Fruit fly (Drosophila melanogaster) whole organism, embryonic: ENCODE data around the gene Lcp65Aa.

ENCODE experiments used
- Ada2b ChIP-seq: fragments of 200-800 bp; sonication (Bioruptor generic); IDR thresholded peaks from 2 replicates; pipeline ENCODE4 v1.3.6; 2022; ENCODE audit warnings: missing biosample characterization, missing genetic modification characterization
- Antp ChIP-seq: fragments of 200-800 bp; sonication (Bioruptor generic); optimal IDR thresholded peaks from 3 replicates; lab custom pipeline; 2016; ENCODE audit warnings: missing biosample characterization, missing genetic modification characterization
- CG10147 ChIP-seq: fragments of 200-800 bp; sonication (Bioruptor generic); optimal IDR thresholded peaks from 2 replicates; lab custom pipeline; 2019; ENCODE audit warnings: missing biosample characterization, mild to moderate bottlenecking, missing genetic modification characterization, moderate library complexity
- CG1024 ChIP-seq: fragments of 200-800 bp; sonication (Bioruptor generic); IDR thresholded peaks from 2 replicates; pipeline ENCODE4 v1.3.6; 2022; ENCODE audit warnings: missing biosample characterization, missing genetic modification characterization
- CG10274 ChIP-seq: fragments of 200-800 bp; sonication (Bioruptor generic); optimal IDR thresholded peaks from 3 replicates; lab custom pipeline; 2017; ENCODE audit warnings: missing biosample characterization, mild to moderate bottlenecking, missing genetic modification characterization
- CG10366 ChIP-seq: fragments of 200-800 bp; sonication (Bioruptor generic); IDR thresholded peaks from 2 replicates; pipeline ENCODE4 v1.3.6; 2022; ENCODE audit warnings: missing biosample characterization, missing genetic modification characterization
- CG11093 ChIP-seq: fragments of 200-800 bp; sonication (Bioruptor generic); IDR thresholded peaks from 3 replicates; pipeline ENCODE4 v1.3.6; 2022; ENCODE audit warnings: missing biosample characterization, missing genetic modification characterization
- CG12104 ChIP-seq: fragments of 200-800 bp; sonication (Bioruptor generic); optimal IDR thresholded peaks from 3 replicates; lab custom pipeline; 2016; ENCODE audit warnings: missing biosample characterization, missing genetic modification characterization
- CG12219 ChIP-seq: fragments of 200-800 bp; sonication (Bioruptor generic); optimal IDR thresholded peaks from 3 replicates; lab custom pipeline; 2018; ENCODE audit warnings: missing biosample characterization, mild to moderate bottlenecking, missing genetic modification characterization
- CG13123 ChIP-seq: fragments of 200-800 bp; sonication (Bioruptor generic); optimal IDR thresholded peaks from 2 replicates; lab custom pipeline; 2016; ENCODE audit warnings: missing biosample characterization, missing genetic modification characterization
- CG13775 ChIP-seq: fragments of 200-800 bp; sonication (Bioruptor generic); optimal IDR thresholded peaks from 3 replicates; lab custom pipeline; 2017; ENCODE audit warnings: missing biosample characterization, mild to moderate bottlenecking, missing genetic modification characterization
- CG15514 ChIP-seq: fragments of 200-800 bp; sonication (Bioruptor generic); optimal IDR thresholded peaks from 3 replicates; lab custom pipeline; 2017; ENCODE audit warnings: missing biosample characterization, missing genetic modification characterization, mild to moderate bottlenecking, moderate library complexity, missing genetic modification reagents
- CG15696 ChIP-seq: fragments of 200-800 bp; sonication (Bioruptor generic); optimal IDR thresholded peaks from 2 replicates; lab custom pipeline; 2019; ENCODE audit warnings: missing biosample characterization, mild to moderate bottlenecking, missing genetic modification characterization, moderate library complexity
- CG17568 ChIP-seq: fragments of 200-800 bp; sonication (Bioruptor generic); optimal IDR thresholded peaks from 2 replicates; lab custom pipeline; 2018; ENCODE audit warnings: missing biosample characterization, mild to moderate bottlenecking, missing genetic modification characterization, moderate library complexity
- CG1832 ChIP-seq: fragments of 200-800 bp; sonication (Bioruptor generic); optimal IDR thresholded peaks from 2 replicates; lab custom pipeline; 2017; ENCODE audit warnings: missing biosample characterization, mild to moderate bottlenecking, missing genetic modification characterization, inconsistent platforms
- CG2875 ChIP-seq: fragments of 200-800 bp; sonication (Bioruptor generic); optimal IDR thresholded peaks from 2 replicates; lab custom pipeline; 2017; ENCODE audit warnings: missing biosample characterization, mild to moderate bottlenecking, missing genetic modification characterization, missing genetic modification reagents
- CG3163 ChIP-seq: fragments of 200-800 bp; sonication (Bioruptor generic); optimal IDR thresholded peaks from 3 replicates; lab custom pipeline; 2016; ENCODE audit warnings: missing biosample characterization, missing genetic modification characterization
- CG34422 ChIP-seq: fragments of 200-800 bp; sonication (Bioruptor generic); IDR thresholded peaks from 3 replicates; pipeline ENCODE4 v1.3.6; 2022; ENCODE audit warnings: missing biosample characterization, missing genetic modification characterization
- CG4730 ChIP-seq: fragments of 200-800 bp; sonication (Bioruptor generic); IDR thresholded peaks from 2 replicates; pipeline ENCODE4 v1.3.6; 2022; ENCODE audit warnings: missing biosample characterization, missing genetic modification characterization
- CG4820 ChIP-seq: fragments of 200-800 bp; sonication (Bioruptor generic); optimal IDR thresholded peaks from 3 replicates; lab custom pipeline; 2016; ENCODE audit warnings: missing biosample characterization, missing genetic modification characterization
- CG4854 ChIP-seq: fragments of 200-800 bp; sonication (Bioruptor generic); optimal IDR thresholded peaks from 2 replicates; lab custom pipeline; 2016; ENCODE audit warnings: missing biosample characterization, missing genetic modification characterization, inconsistent platforms
- CG9609 ChIP-seq: fragments of 200-800 bp; sonication (Bioruptor generic); optimal IDR thresholded peaks from 3 replicates; lab custom pipeline; 2016; ENCODE audit warnings: missing biosample characterization, missing genetic modification characterization
- Dbx ChIP-seq: fragments of 200-800 bp; sonication (Bioruptor generic); IDR thresholded peaks from 3 replicates; pipeline ENCODE4 v1.3.6; 2022; ENCODE audit warnings: missing biosample characterization, missing genetic modification characterization
- GATAe ChIP-seq: fragments of 200-800 bp; sonication (Bioruptor generic); conservative IDR thresholded peaks from 2 replicates; pipeline ENCODE4 v1.3.6; 2022; ENCODE audit warnings: missing biosample characterization, missing genetic modification characterization
- Jarid2 ChIP-seq: fragments of 200-800 bp; sonication (Bioruptor generic); optimal IDR thresholded peaks from 3 replicates; lab custom pipeline; 2017; ENCODE audit warnings: mild to moderate bottlenecking, missing biosample characterization, missing genetic modification reagents, missing genetic modification characterization
- Lim3 ChIP-seq: fragments of 200-800 bp; sonication (Bioruptor generic); IDR thresholded peaks from 2 replicates; pipeline ENCODE4 v1.3.6; 2022; ENCODE audit warnings: missing biosample characterization, missing genetic modification characterization
- Ravus ChIP-seq: fragments of 200-800 bp; sonication (Bioruptor generic); IDR thresholded peaks from 2 replicates; pipeline ENCODE4 v1.3.6; 2022; ENCODE audit warnings: missing biosample characterization, missing genetic modification characterization
- Side ChIP-seq: fragments of 200-800 bp; sonication (Bioruptor generic); optimal IDR thresholded peaks from 2 replicates; lab custom pipeline; 2016; ENCODE audit warnings: missing biosample characterization, missing genetic modification characterization
- Sox102F ChIP-seq: fragments of 200-800 bp; sonication (Bioruptor generic); optimal IDR thresholded peaks from 2 replicates; lab custom pipeline; 2018; ENCODE audit warnings: missing biosample characterization, mild to moderate bottlenecking, missing genetic modification characterization, moderate library complexity
- abd-A ChIP-seq: fragments of 200-800 bp; sonication (Bioruptor generic); optimal IDR thresholded peaks from 3 replicates; lab custom pipeline; 2019; ENCODE audit warnings: missing biosample characterization, mild to moderate bottlenecking, missing genetic modification characterization, moderate library complexity
- ara ChIP-seq: fragments of 200-800 bp; sonication (Bioruptor generic); IDR thresholded peaks from 2 replicates; pipeline ENCODE4 v1.3.6; 2022; ENCODE audit warnings: missing biosample characterization, missing genetic modification characterization
- ase ChIP-seq: fragments of 200-800 bp; sonication (Bioruptor generic); IDR thresholded peaks from 3 replicates; pipeline ENCODE4 v1.3.6; 2022; ENCODE audit warnings: missing biosample characterization, missing genetic modification characterization
- cwo ChIP-seq: fragments of 200-800 bp; sonication (Bioruptor generic); optimal IDR thresholded peaks from 3 replicates; lab custom pipeline; 2017; ENCODE audit warnings: missing biosample characterization, missing genetic modification characterization, mild to moderate bottlenecking, moderate library complexity, missing genetic modification reagents
- dan ChIP-seq: fragments of 200-800 bp; sonication (Bioruptor generic); IDR thresholded peaks from 2 replicates; pipeline ENCODE4 v1.3.6; 2022; ENCODE audit warnings: missing biosample characterization, missing genetic modification characterization
- dmrt11E ChIP-seq: fragments of 200-800 bp; sonication (Bioruptor generic); optimal IDR thresholded peaks from 3 replicates; lab custom pipeline; 2018; ENCODE audit warnings: missing biosample characterization, mild to moderate bottlenecking, missing genetic modification characterization, moderate library complexity
- ems ChIP-seq: fragments of 200-800 bp; sonication (Bioruptor generic); optimal IDR thresholded peaks from 3 replicates; lab custom pipeline; 2016; ENCODE audit warnings: missing biosample characterization, missing genetic modification characterization
- gem ChIP-seq: fragments of 200-800 bp; sonication (Bioruptor generic); optimal IDR thresholded peaks from 2 replicates; lab custom pipeline; 2019; ENCODE audit warnings: missing biosample characterization, mild to moderate bottlenecking, missing genetic modification characterization, moderate library complexity
- hth ChIP-seq: fragments of >200 bp; optimal IDR thresholded peaks from 2 replicates; lab custom pipeline; 2017; ENCODE audit warnings: inconsistent platforms
- jing ChIP-seq: fragments of 200-800 bp; sonication (Bioruptor generic); optimal IDR thresholded peaks from 2 replicates; lab custom pipeline; 2018; ENCODE audit warnings: missing biosample characterization, mild to moderate bottlenecking, missing genetic modification characterization
- lilli ChIP-seq: fragments of 200-800 bp; sonication (Bioruptor generic); optimal IDR thresholded peaks from 3 replicates; lab custom pipeline; 2016; ENCODE audit warnings: missing biosample characterization, missing genetic modification characterization
- org-1 ChIP-seq: fragments of 200-800 bp; sonication (Bioruptor generic); optimal IDR thresholded peaks from 2 replicates; lab custom pipeline; 2017; ENCODE audit warnings: missing biosample characterization, missing genetic modification characterization
- pho ChIP-seq: fragments of 200-800 bp; sonication (Bioruptor generic); optimal IDR thresholded peaks from 2 replicates; lab custom pipeline; 2016; ENCODE audit warnings: missing biosample characterization, missing genetic modification characterization
- pita ChIP-seq: fragments of 200-800 bp; sonication (Bioruptor generic); optimal IDR thresholded peaks from 2 replicates; lab custom pipeline; 2017; ENCODE audit warnings: missing biosample characterization, mild to moderate bottlenecking, missing genetic modification characterization
- prd ChIP-seq, 3 experiments: fragments of >200 bp in 2 of 3; fragments of 200-800 bp in 1 of 3; sonication (Bioruptor generic) in 1 of 3; optimal IDR thresholded peaks in 2 of 3; IDR thresholded peaks in 1 of 3; 2 replicates in 2 of 3; 3 replicates in 1 of 3; pipeline versions ENCODE4 v1.3.6 to Lab custom; 2017 to 2022; ENCODE audit warnings: missing biosample characterization in 1 of 3, missing genetic modification characterization in 1 of 3
- pros ChIP-seq: fragments of 200-800 bp; sonication (Bioruptor generic); optimal IDR thresholded peaks from 3 replicates; lab custom pipeline; 2019; ENCODE audit warnings: missing biosample characterization, mild to moderate bottlenecking, missing genetic modification characterization, moderate library complexity
- run ChIP-seq: fragments of 200-800 bp; sonication (Bioruptor generic); optimal IDR thresholded peaks from 3 replicates; lab custom pipeline; 2018; ENCODE audit warnings: missing biosample characterization, mild to moderate bottlenecking, missing genetic modification characterization
- slbo ChIP-seq: fragments of 200-800 bp; sonication (Bioruptor generic); IDR thresholded peaks from 2 replicates; pipeline ENCODE4 v1.3.6; 2022; ENCODE audit warnings: missing biosample characterization, missing genetic modification characterization
- so ChIP-seq: fragments of 200-800 bp; sonication (Bioruptor generic); IDR thresholded peaks from 3 replicates; pipeline ENCODE4 v1.3.6; 2022; ENCODE audit warnings: missing biosample characterization, missing genetic modification characterization
- toy ChIP-seq: fragments of 200-800 bp; sonication (Bioruptor generic); IDR thresholded peaks from 2 replicates; pipeline ENCODE4 v1.3.6; 2022; ENCODE audit warnings: missing biosample characterization, missing genetic modification characterization
- usp ChIP-seq: fragments of >200 bp; optimal IDR thresholded peaks from 2 replicates; lab custom pipeline; 2017; ENCODE audit warnings: missing biosample characterization, missing genetic modification characterization
- zen ChIP-seq: fragments of 200-800 bp; sonication (Bioruptor generic); optimal IDR thresholded peaks from 3 replicates; lab custom pipeline; 2018; ENCODE audit warnings: missing biosample characterization, mild to moderate bottlenecking, missing genetic modification characterization, moderate library complexity

Lcp65Aa gene

dm6 chr3L:6139924-6140574, 11.1 kb upstream of the Lcp65Aa start, which contains the start of gene Cpr65Av (continued):
- TF ChIP-seq org-1 (GFP tag; lab: Kevin White, UChicago) (no peak), CG13775 (GFP tag; lab: Kevin White, UChicago) (no peak), toy (GFP tag; lab: Robert Waterston, UW) (no peak), gem (tag; lab: Kevin White, UChicago) (peak; percentile 32), CG10274 (GFP tag; lab: Kevin White, UChicago) (no peak), run (tag; lab: Kevin White, UChicago) (no peak), dmrt11E (no peak), CG12104 (GFP tag; lab: Kevin White, UChicago) (peak; percentile 14), zen (tag; lab: Kevin White, UChicago) (no peak), dan (no peak), Side (GFP tag; lab: Kevin White, UChicago) (no peak), Ravus (GFP tag; lab: Robert Waterston, UW) (no peak), CG4820 (GFP tag; lab: Kevin White, UChicago) (no peak), so (GFP tag; lab: Robert Waterston, UW) (no peak), lilli (GFP tag; lab: Kevin White, UChicago) (no peak), CG9609 (GFP tag; lab: Kevin White, UChicago) (no peak), Lim3 (GFP tag; lab: Robert Waterston, UW) (no peak), slbo (no peak), Antp (GFP tag; lab: Kevin White, UChicago) (no peak), CG10147 (no peak), GATAe (no peak), pita (GFP tag; lab: Kevin White, UChicago) (no peak), CG10366 (GFP tag; lab: Robert Waterston, UW) (no peak), abd-A (no peak), CG11093 (GFP tag; lab: Robert Waterston, UW) (no peak), CG2875 (peak; percentile 37), CG13123 (GFP tag; lab: Kevin White, UChicago) (no peak), hth (lab: Kevin White, UChicago) (no peak), cwo (GFP tag; lab: Kevin White, UChicago) (no peak), CG4730 (no peak), CG15514 (GFP tag; lab: Kevin White, UChicago) (no peak), CG34422 (GFP tag; lab: Robert Waterston, UW) (no peak), CG1832 (GFP tag; lab: Kevin White, UChicago) (no peak), CG17568 (no peak), pros (GFP tag; lab: Kevin White, UChicago) (no peak), prd (optimal IDR thresholded peaks at IDR 0.05; lab: Kevin White, UChicago) (no peak), prd (GFP tag; IDR thresholded peaks at IDR 0.05; lab: Robert Waterston, UW) (no peak), Jarid2 (GFP tag; lab: Kevin White, UChicago) (no peak), CG4854 (no peak), ase (no peak), usp (GFP tag; lab: Kevin White, UChicago) (no peak), CG12219 (GFP tag; lab: Kevin White, UChicago) (peak; percentile 23), jing (GFP tag; lab: Kevin White, UChicago) (no peak), ara (GFP tag; lab: Robert Waterston, UW) (no peak), Dbx (GFP tag; lab: Robert Waterston, UW) (no peak), pho (no peak), Ada2b (GFP tag; lab: Robert Waterston, UW) (no peak), CG1024 (GFP tag; lab: Robert Waterston, UW) (no peak), ems (GFP tag; lab: Kevin White, UChicago) (no peak), CG3163 (no peak), Sox102F (peak; percentile 48), CG15696 (tag; lab: Kevin White, UChicago) (peak; percentile 13)
